Worm (Caenorhabditis elegans) whole organism, L2 larva: Measurements from ENCODE around the gene ekl-5.

Experiments
- egl-27 ChIP-seq: sonication (generic microtip); optimal IDR thresholded peaks from 3 replicates; lab custom pipeline; 2017; ENCODE audit warnings: missing biosample characterization, missing genetic modification reagents, missing genetic modification characterization
- mab-5 ChIP-seq: fragments of 150-350 bp; optimal IDR thresholded peaks from 2 replicates; lab custom pipeline; 2014; ENCODE audit warnings: missing biosample characterization, missing genetic modification characterization
- unc-39 ChIP-seq: fragments of 150-350 bp; optimal IDR thresholded peaks from 2 replicates; lab custom pipeline; 2014; ENCODE audit warnings: missing biosample characterization, missing genetic modification characterization

DNA sequence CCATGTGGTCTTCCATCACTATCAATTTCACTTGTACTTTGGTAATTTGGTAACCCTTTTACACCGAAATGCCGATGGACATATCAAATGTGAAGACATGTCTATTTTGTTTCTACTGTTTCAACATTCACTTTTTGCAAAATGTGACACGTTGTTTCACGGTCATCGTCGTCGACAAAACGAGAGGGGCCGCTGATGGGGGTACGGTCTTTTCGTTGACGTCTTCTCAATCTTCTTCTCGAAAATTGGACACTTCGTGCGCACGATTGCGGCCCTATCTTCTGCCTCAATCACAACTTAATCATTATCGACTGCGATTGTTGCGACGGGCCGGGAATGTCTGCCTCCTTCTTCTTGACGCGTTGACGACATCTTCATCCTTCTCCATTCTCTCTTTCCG, 19.7 kb upstream of the ekl-5 start:
- TF ChIP-seq mab-5 (tag; lab: Kevin White, UChicago) (no peak), unc-39 (tag; lab: Kevin White, UChicago) (no peak), egl-27 (tag; lab: Kevin White, UChicago) (no peak)
